Fruit fly (Drosophila melanogaster) whole organism, embryonic: ENCODE data around the gene CG6178.
A peak's percentile ranks its signal among the peaks of the same experiment; 100 is the strongest.

Source experiments
- ATbp ChIP-seq: fragments of 200-800 bp; sonication (Bioruptor generic); optimal IDR thresholded peaks from 2 replicates; lab custom pipeline; 2017; ENCODE audit warnings: missing biosample characterization, mild to moderate bottlenecking, missing genetic modification characterization, missing genetic modification reagents
- Ada2b ChIP-seq: fragments of 200-800 bp; sonication (Bioruptor generic); IDR thresholded peaks from 2 replicates; pipeline ENCODE4 v1.3.6; 2022; ENCODE audit warnings: missing biosample characterization, missing genetic modification characterization
- B-H1 ChIP-seq: fragments of 200-800 bp; sonication (Bioruptor generic); IDR thresholded peaks from 3 replicates; pipeline ENCODE4 v1.3.6; 2022; ENCODE audit warnings: missing biosample characterization, missing genetic modification characterization
- CG10209 ChIP-seq: fragments of 200-800 bp; sonication (Bioruptor generic); optimal IDR thresholded peaks from 3 replicates; lab custom pipeline; 2017; ENCODE audit warnings: missing biosample characterization, mild to moderate bottlenecking, missing genetic modification characterization, missing genetic modification reagents
- CG11398 ChIP-seq: fragments of 200-800 bp; sonication (Bioruptor generic); optimal IDR thresholded peaks from 2 replicates; lab custom pipeline; 2016; ENCODE audit warnings: missing biosample characterization, missing genetic modification characterization
- CG12659 ChIP-seq: fragments of 200-800 bp; sonication (Bioruptor generic); optimal IDR thresholded peaks from 3 replicates; lab custom pipeline; 2017; ENCODE audit warnings: mild to moderate bottlenecking, missing biosample characterization, missing genetic modification reagents, missing genetic modification characterization
- CG13894 ChIP-seq: fragments of 200-800 bp; sonication (Bioruptor generic); optimal IDR thresholded peaks from 3 replicates; lab custom pipeline; 2018; ENCODE audit warnings: missing biosample characterization, mild to moderate bottlenecking, missing genetic modification characterization, moderate library complexity
- CG15073 ChIP-seq: fragments of 200-800 bp; sonication (Bioruptor generic); optimal IDR thresholded peaks from 2 replicates; lab custom pipeline; 2016; ENCODE audit warnings: missing biosample characterization, missing genetic modification characterization
- CG16815 ChIP-seq: fragments of 200-800 bp; sonication (Bioruptor generic); optimal IDR thresholded peaks from 3 replicates; lab custom pipeline; 2017; ENCODE audit warnings: missing biosample characterization, mild to moderate bottlenecking, missing genetic modification characterization
- CG16863 ChIP-seq: fragments of 200-800 bp; sonication (Bioruptor generic); optimal IDR thresholded peaks from 3 replicates; lab custom pipeline; 2016; ENCODE audit warnings: missing biosample characterization, missing genetic modification characterization
- CG18011 ChIP-seq: fragments of 200-800 bp; sonication (Bioruptor generic); optimal IDR thresholded peaks from 2 replicates; lab custom pipeline; 2017; ENCODE audit warnings: missing biosample characterization, missing genetic modification characterization, mild to moderate bottlenecking, moderate library complexity, missing genotype
- CG18599 ChIP-seq: fragments of 200-800 bp; sonication (Bioruptor generic); optimal IDR thresholded peaks from 3 replicates; lab custom pipeline; 2017; ENCODE audit warnings: missing biosample characterization, missing genetic modification characterization, mild to moderate bottlenecking, moderate library complexity, missing genetic modification reagents
- CG2712 ChIP-seq: fragments of 200-800 bp; optimal IDR thresholded peaks from 3 replicates; lab custom pipeline; 2019; ENCODE audit warnings: missing biosample characterization, mild to moderate bottlenecking, missing genetic modification characterization, moderate library complexity
- CG30431 ChIP-seq: fragments of 200-800 bp; sonication (Bioruptor generic); optimal IDR thresholded peaks from 2 replicates; lab custom pipeline; 2017; ENCODE audit warnings: missing biosample characterization, missing genetic modification characterization
- CG3281 ChIP-seq: fragments of 200-800 bp; sonication (Bioruptor generic); optimal IDR thresholded peaks from 3 replicates; lab custom pipeline; 2017; ENCODE audit warnings: missing biosample characterization, mild to moderate bottlenecking, missing genetic modification characterization
- CG4282 ChIP-seq: fragments of 200-800 bp; sonication (Bioruptor generic); optimal IDR thresholded peaks from 2 replicates; lab custom pipeline; 2016; ENCODE audit warnings: missing biosample characterization, missing genetic modification characterization
- CG5953 ChIP-seq: fragments of 200-800 bp; sonication (Bioruptor generic); IDR thresholded peaks from 2 replicates; pipeline ENCODE4 v1.3.6; 2022; ENCODE audit warnings: missing biosample characterization, missing genetic modification characterization
- CG6272 ChIP-seq: fragments of 200-800 bp; sonication (Bioruptor generic); IDR thresholded peaks from 2 replicates; pipeline ENCODE4 v1.3.6; 2022; ENCODE audit warnings: missing biosample characterization, missing genetic modification characterization
- CG9932 ChIP-seq: fragments of 200-800 bp; sonication (Bioruptor generic); IDR thresholded peaks from 2 replicates; pipeline ENCODE4 v1.3.6; 2022; ENCODE audit warnings: missing biosample characterization, missing genetic modification characterization
- Dad ChIP-seq: fragments of 200-800 bp; sonication (Bioruptor generic); optimal IDR thresholded peaks from 3 replicates; lab custom pipeline; 2016; ENCODE audit warnings: missing biosample characterization, missing genetic modification characterization
- Dek ChIP-seq: fragments of 200-800 bp; sonication (Bioruptor generic); optimal IDR thresholded peaks from 3 replicates; lab custom pipeline; 2019; ENCODE audit warnings: missing biosample characterization, mild to moderate bottlenecking, missing genetic modification characterization, moderate library complexity
- Dip2 ChIP-seq: fragments of 200-800 bp; sonication (Bioruptor generic); IDR thresholded peaks from 2 replicates; pipeline ENCODE4 v1.3.6; 2022; ENCODE audit warnings: missing biosample characterization, missing genetic modification characterization
- HLH4C ChIP-seq: fragments of 200-800 bp; sonication (Bioruptor generic); IDR thresholded peaks from 3 replicates; pipeline ENCODE4 v1.3.6; 2022; ENCODE audit warnings: missing biosample characterization, missing genetic modification characterization; ENCODE audit not compliant: partially characterized antibody
- Jarid2 ChIP-seq: fragments of 200-800 bp; sonication (Bioruptor generic); optimal IDR thresholded peaks from 3 replicates; lab custom pipeline; 2017; ENCODE audit warnings: mild to moderate bottlenecking, missing biosample characterization, missing genetic modification reagents, missing genetic modification characterization
- Nf-YC ChIP-seq: fragments of 200-800 bp; optimal IDR thresholded peaks from 3 replicates; lab custom pipeline; 2019; ENCODE audit warnings: missing biosample characterization, mild to moderate bottlenecking, missing genetic modification characterization, moderate library complexity
- Opbp ChIP-seq: fragments of 200-800 bp; sonication (Bioruptor generic); IDR thresholded peaks from 3 replicates; pipeline ENCODE4 v1.3.6; 2022; ENCODE audit warnings: missing biosample characterization, missing genetic modification characterization; ENCODE audit not compliant: partially characterized antibody
- Optix ChIP-seq: fragments of 200-800 bp; sonication (Bioruptor generic); IDR thresholded peaks from 3 replicates; pipeline ENCODE4 v1.3.6; 2022; ENCODE audit warnings: missing biosample characterization, missing genetic modification characterization
- Tbp ChIP-seq: fragments of >200 bp; optimal IDR thresholded peaks from 2 replicates; lab custom pipeline; 2018; ENCODE audit warnings: missing biosample characterization, missing genetic modification characterization
- Usf ChIP-seq: fragments of 200-800 bp; sonication (Bioruptor generic); optimal IDR thresholded peaks from 2 replicates; lab custom pipeline; 2017; ENCODE audit warnings: missing genotype, missing biosample characterization, missing genetic modification characterization
- bigmax ChIP-seq: fragments of 200-800 bp; sonication (Bioruptor generic); optimal IDR thresholded peaks from 2 replicates; lab custom pipeline; 2018; ENCODE audit warnings: missing biosample characterization, mild to moderate bottlenecking, missing genetic modification characterization
- cg ChIP-seq: fragments of 200-800 bp; sonication (Bioruptor generic); optimal IDR thresholded peaks from 3 replicates; lab custom pipeline; 2019; ENCODE audit warnings: missing biosample characterization, mild to moderate bottlenecking, missing genetic modification characterization, moderate library complexity
- chm ChIP-seq: fragments of 200-800 bp; sonication (Bioruptor generic); IDR thresholded peaks from 2 replicates; pipeline ENCODE4 v1.3.6; 2022; ENCODE audit warnings: missing biosample characterization, missing genetic modification characterization
- dan ChIP-seq: fragments of 200-800 bp; sonication (Bioruptor generic); IDR thresholded peaks from 2 replicates; pipeline ENCODE4 v1.3.6; 2022; ENCODE audit warnings: missing biosample characterization, missing genetic modification characterization
- dimm ChIP-seq: fragments of 200-800 bp; sonication (Bioruptor generic); IDR thresholded peaks from 2 replicates; pipeline ENCODE4 v1.3.6; 2022; ENCODE audit warnings: missing biosample characterization, missing genetic modification characterization
- fu2 ChIP-seq: fragments of 200-800 bp; sonication (Bioruptor generic); optimal IDR thresholded peaks from 2 replicates; lab custom pipeline; 2016; ENCODE audit warnings: missing biosample characterization, missing genetic modification characterization
- gcm ChIP-seq: fragments of 200-800 bp; sonication (Bioruptor generic); optimal IDR thresholded peaks from 2 replicates; lab custom pipeline; 2019; ENCODE audit warnings: missing biosample characterization, mild to moderate bottlenecking, missing genetic modification characterization, moderate library complexity
- grn ChIP-seq: fragments of 200-800 bp; sonication (Bioruptor generic); optimal IDR thresholded peaks from 3 replicates; lab custom pipeline; 2017; ENCODE audit warnings: missing biosample characterization, missing genetic modification characterization
- gro ChIP-seq: fragments of 200-800 bp; sonication (Bioruptor generic); optimal IDR thresholded peaks from 2 replicates; lab custom pipeline; 2016; ENCODE audit warnings: missing biosample characterization, missing genetic modification characterization
- gsb-n ChIP-seq: fragments of 200-800 bp; sonication (Bioruptor generic); optimal IDR thresholded peaks from 3 replicates; lab custom pipeline; 2018; ENCODE audit warnings: missing biosample characterization, mild to moderate bottlenecking, missing genetic modification characterization
- hb ChIP-seq: fragments of 200-800 bp; sonication (Bioruptor generic); IDR thresholded peaks from 3 replicates; pipeline ENCODE4 v1.3.6; 2022; ENCODE audit warnings: missing biosample characterization, missing genetic modification characterization; ENCODE audit not compliant: partially characterized antibody
- lilli ChIP-seq: fragments of 200-800 bp; sonication (Bioruptor generic); optimal IDR thresholded peaks from 3 replicates; lab custom pipeline; 2016; ENCODE audit warnings: missing biosample characterization, missing genetic modification characterization
- lov ChIP-seq, 2 experiments: fragments of 200-800 bp in 1 of 2; fragments of >200 bp in 1 of 2; sonication (Bioruptor generic) in 1 of 2; IDR thresholded peaks in 1 of 2; optimal IDR thresholded peaks in 1 of 2; 2 replicates in 1 of 2; 3 replicates in 1 of 2; pipeline versions ENCODE4 v1.3.6 to Lab custom; 2017 to 2022; ENCODE audit warnings: missing biosample characterization in 1 of 2, missing genetic modification characterization in 1 of 2
- mld ChIP-seq: fragments of 200-800 bp; sonication (Bioruptor generic); IDR thresholded peaks from 3 replicates; pipeline ENCODE4 v1.3.6; 2022; ENCODE audit warnings: missing biosample characterization, missing genetic modification characterization; ENCODE audit not compliant: partially characterized antibody
- otp ChIP-seq: fragments of 200-800 bp; sonication (Bioruptor generic); IDR thresholded peaks from 3 replicates; pipeline ENCODE4, ENCODE4 v1.3.6; 2022; ENCODE audit warnings: missing biosample characterization, missing genetic modification characterization
- pros ChIP-seq: fragments of 200-800 bp; sonication (Bioruptor generic); optimal IDR thresholded peaks from 3 replicates; lab custom pipeline; 2019; ENCODE audit warnings: missing biosample characterization, mild to moderate bottlenecking, missing genetic modification characterization, moderate library complexity
- sens ChIP-seq: fragments of 200-800 bp; sonication (Bioruptor generic); peaks from one replicate; lab custom pipeline; 2016; ENCODE audit warnings: missing biosample characterization, missing genetic modification characterization
- sob ChIP-seq: fragments of 200-800 bp; sonication (Bioruptor generic); IDR thresholded peaks from 2 replicates; pipeline ENCODE4 v1.3.6; 2022; ENCODE audit warnings: missing biosample characterization, missing genetic modification characterization
- stc ChIP-seq: fragments of 200-800 bp; sonication (Bioruptor generic); IDR thresholded peaks from 2 replicates; pipeline ENCODE4 v1.3.6; 2022; ENCODE audit warnings: missing biosample characterization, missing genetic modification characterization
- tin ChIP-seq: fragments of 200-800 bp; sonication (Bioruptor generic); optimal IDR thresholded peaks from 3 replicates; lab custom pipeline; 2016; ENCODE audit warnings: missing biosample characterization, missing genetic modification characterization
- ttk ChIP-seq: fragments of 200-800 bp; sonication (Bioruptor generic); IDR thresholded peaks from 2 replicates; pipeline ENCODE4 v2.1.2; 2022; ENCODE audit warnings: missing biosample characterization, missing genetic modification characterization

CG6178 gene

DNA sequence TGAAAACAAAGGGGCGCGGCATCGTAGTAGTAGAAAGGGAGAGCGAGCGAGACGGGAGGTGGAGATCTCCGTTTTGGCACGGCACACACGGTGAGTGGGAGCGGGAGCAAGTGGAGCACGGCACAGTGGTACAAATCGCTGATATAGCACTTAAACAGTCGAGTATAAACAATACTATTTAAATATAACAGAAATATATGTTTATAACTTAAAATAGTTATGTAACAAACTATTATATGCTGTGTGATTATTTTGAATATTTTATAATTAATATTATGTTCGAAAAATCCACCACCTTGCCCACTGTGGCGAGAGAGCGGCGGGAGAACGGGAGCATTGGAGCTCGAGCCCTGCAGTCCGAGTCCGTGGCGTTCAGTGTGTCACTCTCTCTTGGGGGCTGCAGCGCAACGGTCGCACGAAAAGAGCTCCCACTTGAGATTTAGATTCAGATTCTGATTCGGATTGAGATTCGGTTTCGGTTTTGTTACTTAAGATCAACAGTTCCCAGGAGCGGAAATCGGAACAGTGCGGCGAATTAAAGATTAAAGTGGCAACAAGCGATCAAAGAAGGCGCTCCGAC lies 11.0 kb upstream of the CG6178 start, which contains the start of gene Kal1 (continued):
- peak; percentile 87 for TF ChIP-seq CG5953 (GFP tag; lab: Robert Waterston, UW)
- TF ChIP-seq CG3281 (GFP tag; lab: Kevin White, UChicago): peak; percentile 85
- peak; percentile 54; the same call in 1 of the 2 replicates for TF ChIP-seq Dip2 (GFP tag; lab: Robert Waterston, UW)
- peak; percentile 81 for TF ChIP-seq CG30431
- TF ChIP-seq CG2712 (tag; lab: Kevin White, UChicago): peak; percentile 97
- TF ChIP-seq CG9932 (GFP tag; lab: Robert Waterston, UW): peak; percentile 51
- TF ChIP-seq Nf-YC (tag; lab: Kevin White, UChicago): peak; percentile 67
- peak; percentile 97 for TF ChIP-seq gsb-n (tag; lab: Kevin White, UChicago)
- peak; percentile 92 for TF ChIP-seq CG12659 (GFP tag; lab: Kevin White, UChicago)
- TF ChIP-seq tin: peak; percentile 90
- peak; percentile 26 for TF ChIP-seq cg (GFP tag; lab: Kevin White, UChicago)
- TF ChIP-seq bigmax: no peak
- TF ChIP-seq fu2: no peak
- peak; percentile 96 for TF ChIP-seq ATbp
- TF ChIP-seq CG18599 (GFP tag; lab: Kevin White, UChicago): peak; percentile 92
- TF ChIP-seq grn (GFP tag; lab: Kevin White, UChicago): peak; percentile 11
- TF ChIP-seq chm: peak; percentile 95
- TF ChIP-seq CG11398 (GFP tag; lab: Kevin White, UChicago): no peak
- no peak for TF ChIP-seq CG13894 (tag; lab: Kevin White, UChicago)
- no peak for TF ChIP-seq pros (GFP tag; lab: Kevin White, UChicago)
- peak; percentile 91 for TF ChIP-seq CG10209 (GFP tag; lab: Kevin White, UChicago)
- peak; percentile 95 for TF ChIP-seq stc (GFP tag; lab: Robert Waterston, UW)
- peak; percentile 55 for TF ChIP-seq CG18011
- peak; percentile 95 for TF ChIP-seq gcm (GFP tag; lab: Kevin White, UChicago)
- TF ChIP-seq Dek (tag; lab: Kevin White, UChicago): peak; percentile 61
- TF ChIP-seq Jarid2 (GFP tag; lab: Kevin White, UChicago): peak; percentile 69
- TF ChIP-seq hb (GFP tag; lab: Robert Waterston, UW): no peak
- TF ChIP-seq HLH4C (GFP tag; lab: Robert Waterston, UW): peak; percentile 39; the same call in 1 of the 3 replicates
- TF ChIP-seq CG15073 (GFP tag; lab: Kevin White, UChicago): no peak
- TF ChIP-seq CG4282: no peak
- no peak for TF ChIP-seq Opbp (GFP tag; lab: Robert Waterston, UW)
- TF ChIP-seq Tbp: no peak
- TF ChIP-seq Dad (GFP tag; lab: Kevin White, UChicago): peak; percentile 7
- peak; percentile 90 for TF ChIP-seq Ada2b
- peak; percentile 90 for TF ChIP-seq Optix (GFP tag; lab: Robert Waterston, UW)
- TF ChIP-seq sob (GFP tag; lab: Robert Waterston, UW): peak; percentile 90
- no peak for TF ChIP-seq lov (optimal IDR thresholded peaks at IDR 0.05; lab: Kevin White, UChicago)
- TF ChIP-seq lov (GFP tag; IDR thresholded peaks at IDR 0.05; lab: Robert Waterston, UW): peak; percentile 90
- TF ChIP-seq CG16863 (GFP tag; lab: Kevin White, UChicago): peak; percentile 45
- no peak for TF ChIP-seq gro (GFP tag; lab: Kevin White, UChicago)
- peak; percentile 52 for TF ChIP-seq lilli (GFP tag; lab: Kevin White, UChicago)
- peak; percentile 74 for TF ChIP-seq Usf (GFP tag; lab: Kevin White, UChicago)
- TF ChIP-seq dan (GFP tag; lab: Robert Waterston, UW): peak; percentile 37; the same call in 1 of the 2 replicates
- TF ChIP-seq CG16815: peak; percentile 82
- peak; percentile 80 for TF ChIP-seq B-H1 (GFP tag; lab: Robert Waterston, UW)
- no peak for TF ChIP-seq mld
- TF ChIP-seq otp: peak; percentile 94
- peak; percentile 83 for TF ChIP-seq dimm (GFP tag; lab: Robert Waterston, UW)
- peak; percentile 89 for TF ChIP-seq CG6272 (GFP tag; lab: Robert Waterston, UW)
- TF ChIP-seq sens: peak; percentile 96
- TF ChIP-seq ttk (GFP tag; lab: Robert Waterston, UW): peak; percentile 90
